Fruit fly (Drosophila melanogaster): ENCODE measurements around the gene mmm.

DNA sequence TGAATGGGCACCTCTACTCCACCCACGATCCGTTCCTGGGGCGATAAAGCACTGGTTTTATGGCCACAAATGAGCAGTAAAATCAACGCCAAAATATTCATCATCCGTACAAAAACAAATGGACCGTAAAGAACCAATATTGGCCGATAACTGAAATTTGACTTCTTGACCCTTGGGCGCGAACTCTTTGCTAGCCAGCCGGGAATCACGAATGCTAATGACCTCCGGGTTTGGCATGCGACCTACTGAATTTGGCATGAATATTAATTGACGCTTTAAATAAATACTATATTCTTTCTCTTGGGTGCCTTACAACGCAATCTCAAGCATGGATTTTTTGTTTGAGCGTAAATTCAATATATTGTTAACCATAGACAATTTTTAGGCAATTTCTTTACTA, 43.5 kb upstream of the mmm start, which contains the start of gene CG16998:
- TF ChIP-seq Sp1 (GFP tag; optimal IDR thresholded peaks at IDR 0.05) (no peak), OdsH (GFP tag; optimal IDR thresholded peaks at IDR 0.05) (no peak), CG9705 (GFP tag; optimal IDR thresholded peaks at IDR 0.05) (no peak), h (GFP tag; optimal IDR thresholded peaks at IDR 0.05) (no peak)

All from whole organism, wandering third instar larva.